Fruit fly (Drosophila melanogaster) whole organism, wandering third instar larva: ENCODE results near the gene Obp28a.

Experiments
- Dfd ChIP-seq: fragments of >200 bp; optimal IDR thresholded peaks from 2 replicates; lab custom pipeline; 2017; ENCODE audit warnings: missing biosample characterization, missing genetic modification characterization
- OdsH ChIP-seq: fragments of 200-800 bp; sonication (Bioruptor generic); optimal IDR thresholded peaks from 2 replicates; lab custom pipeline; 2016; ENCODE audit warnings: missing biosample characterization, mild to moderate bottlenecking, missing genetic modification characterization
- Sp1 ChIP-seq: fragments of 200-800 bp; sonication (Bioruptor generic); optimal IDR thresholded peaks from 3 replicates; lab custom pipeline; 2019; ENCODE audit warnings: missing biosample characterization, mild to moderate bottlenecking, missing genetic modification characterization, moderate library complexity
- ey ChIP-seq: fragments of 200-800 bp; sonication (Bioruptor generic); optimal IDR thresholded peaks from 2 replicates; lab custom pipeline; 2016; ENCODE audit warnings: missing biosample characterization, missing genetic modification characterization
- h ChIP-seq: fragments of 200-800 bp; sonication (Bioruptor generic); optimal IDR thresholded peaks from 3 replicates; lab custom pipeline; 2016; ENCODE audit warnings: missing biosample characterization, mild to moderate bottlenecking, missing genetic modification characterization
- pan ChIP-seq: fragments of >200 bp; optimal IDR thresholded peaks from 2 replicates; lab custom pipeline; 2017
- psq ChIP-seq: fragments of 200-800 bp; sonication (Bioruptor generic); optimal IDR thresholded peaks from 3 replicates; lab custom pipeline; 2017; ENCODE audit warnings: missing biosample characterization, mild to moderate bottlenecking, missing genetic modification characterization, moderate library complexity
- rgr ChIP-seq: fragments of 200-800 bp; sonication (Bioruptor generic); optimal IDR thresholded peaks from 3 replicates; lab custom pipeline; 2016; ENCODE audit warnings: missing biosample characterization, mild to moderate bottlenecking, missing genetic modification characterization
- sv ChIP-seq: fragments of 200-800 bp; sonication (Bioruptor generic); optimal IDR thresholded peaks from 3 replicates; lab custom pipeline; 2016; ENCODE audit warnings: missing biosample characterization, missing genetic modification characterization
- woc ChIP-seq: sonication (Bioruptor generic); optimal IDR thresholded peaks from 2 replicates; lab custom pipeline; 2016; ENCODE audit warnings: missing biosample characterization, mild to moderate bottlenecking, missing genetic modification characterization

dm6 chr2L:7497265-7497664 is at the start of gene Obp28a:
- no peak for TF ChIP-seq Dfd (GFP tag; lab: Kevin White, UChicago)
- no peak for TF ChIP-seq OdsH (GFP tag; lab: Kevin White, UChicago)
- TF ChIP-seq rgr (GFP tag; lab: Kevin White, UChicago): no peak
- no peak for TF ChIP-seq h (GFP tag; lab: Kevin White, UChicago)
- TF ChIP-seq ey (GFP tag; lab: Kevin White, UChicago): no peak
- no peak for TF ChIP-seq pan (lab: Kevin White, UChicago)
- TF ChIP-seq sv (GFP tag; lab: Kevin White, UChicago): no peak
- no peak for TF ChIP-seq woc (GFP tag; lab: Kevin White, UChicago)
- TF ChIP-seq Sp1: no peak
- no peak for TF ChIP-seq psq
